Worm (Caenorhabditis elegans) whole organism, early embryonic: ENCODE results near the gene F53F4.15.

Source experiments
- B0310.2 ChIP-seq: sonication (generic microtip); optimal IDR thresholded peaks from 2 replicates; lab custom pipeline; 2016; ENCODE audit warnings: mild to moderate bottlenecking, missing genetic modification characterization, missing compliant biosample characterization
- F13C5.2 ChIP-seq: sonication (generic microtip); optimal IDR thresholded peaks from 2 replicates; lab custom pipeline; 2017; ENCODE audit warnings: mild to moderate bottlenecking, missing genetic modification characterization, inconsistent platforms, missing compliant biosample characterization
- aly-1 ChIP-seq: sonication (generic microtip); optimal IDR thresholded peaks from 2 replicates; lab custom pipeline; 2016; ENCODE audit warnings: missing genetic modification characterization, missing compliant biosample characterization
- ama-1 ChIP-seq: fragments of 150-350 bp; optimal IDR thresholded peaks from 2 replicates; lab custom pipeline; 2014
- ceh-13 ChIP-seq: fragments of 200-800 bp; sonication (Bioruptor generic); optimal IDR thresholded peaks from 2 replicates; lab custom pipeline; 2018; ENCODE audit warnings: mild to moderate bottlenecking, missing genetic modification characterization, missing compliant biosample characterization
- ceh-36 ChIP-seq: sonication (generic microtip); optimal IDR thresholded peaks from 2 replicates; lab custom pipeline; 2016; ENCODE audit warnings: missing genetic modification characterization, inconsistent platforms, missing compliant biosample characterization
- ets-7 ChIP-seq: sonication (generic microtip); optimal IDR thresholded peaks from 2 replicates; lab custom pipeline; 2016; ENCODE audit warnings: missing genotype, missing genetic modification characterization, missing compliant biosample characterization
- flt-1 ChIP-seq: fragments of 200-800 bp; sonication (Bioruptor generic); IDR thresholded peaks from 2 replicates; pipeline ENCODE4 v1.3.6; 2022; ENCODE audit warnings: missing genetic modification characterization, missing compliant biosample characterization
- hmbx-1 ChIP-seq: sonication (generic microtip); optimal IDR thresholded peaks from 2 replicates; lab custom pipeline; 2016; ENCODE audit warnings: mild to moderate bottlenecking, missing genetic modification characterization, missing compliant biosample characterization
- hmg-4 ChIP-seq: fragments of 200-800 bp; sonication (Bioruptor generic); optimal IDR thresholded peaks from 2 replicates; lab custom pipeline; 2018; ENCODE audit warnings: mild to moderate bottlenecking, missing genetic modification characterization, missing compliant biosample characterization
- hnd-1 ChIP-seq: sonication (generic microtip); optimal IDR thresholded peaks from 2 replicates; lab custom pipeline; 2016; ENCODE audit warnings: missing genetic modification characterization, missing compliant biosample characterization
- pes-1 ChIP-seq: fragments of 200-800 bp; sonication (Bioruptor generic); IDR thresholded peaks from 2 replicates; pipeline ENCODE4 v1.3.6; 2022; ENCODE audit warnings: missing genetic modification reagents, missing genetic modification characterization, missing compliant biosample characterization
- scrt-1 ChIP-seq: fragments of 200-800 bp; sonication (Bioruptor generic); IDR thresholded peaks from 2 replicates; pipeline ENCODE4 v1.3.6; 2022; ENCODE audit warnings: missing genetic modification characterization, missing compliant biosample characterization
- sea-1 ChIP-seq: fragments of 200-800 bp; sonication (Bioruptor generic); conservative IDR thresholded peaks from 2 replicates; pipeline ENCODE4 v1.3.6; 2022; ENCODE audit warnings: missing genetic modification characterization, missing compliant biosample characterization
- tbx-11 ChIP-seq: fragments of 200-800 bp; sonication (Bioruptor generic); IDR thresholded peaks from 2 replicates; pipeline ENCODE4 v1.3.6; 2022; ENCODE audit warnings: missing genetic modification characterization, missing compliant biosample characterization
- tbx-37 ChIP-seq: fragments of 200-800 bp; sonication (Bioruptor generic); conservative IDR thresholded peaks from 2 replicates; pipeline ENCODE4 v1.3.6; 2022; ENCODE audit warnings: missing genetic modification reagents, missing genetic modification characterization, missing compliant biosample characterization
- tra-4 ChIP-seq: sonication (generic microtip); optimal IDR thresholded peaks from 2 replicates; lab custom pipeline; 2017; ENCODE audit warnings: missing genetic modification characterization, missing compliant biosample characterization

F53F4.15 gene

DNA sequence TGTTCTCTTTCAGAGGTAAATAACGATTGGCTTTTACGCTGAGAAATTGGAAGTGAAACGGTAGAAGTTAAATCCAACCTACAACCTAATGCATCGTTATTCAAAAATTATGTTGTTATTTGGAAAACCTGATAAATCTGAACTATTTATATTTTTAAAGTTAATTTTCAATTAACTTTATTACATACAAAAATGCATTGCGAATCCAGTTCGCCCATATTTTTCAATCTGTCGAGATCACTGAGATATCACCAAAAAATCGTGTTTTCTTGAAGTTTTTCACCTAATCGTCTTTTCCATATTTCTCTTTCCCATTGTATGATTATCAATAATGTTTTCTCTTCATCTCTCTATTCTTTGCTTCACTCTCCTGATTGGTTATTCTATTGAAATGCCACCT is at the start of gene F53F4.15:
TSS of gene F53F4.15 (plus strand) at position 301 of the 400 bp plus-strand sequence.
- TF ChIP-seq flt-1 (GFP tag; lab: Robert Waterston, UW) (no peak), F13C5.2 (tag; lab: Kevin White, UChicago) (no peak), ama-1 (no peak), aly-1 (tag; lab: Kevin White, UChicago) (no peak), hnd-1 (tag; lab: Kevin White, UChicago) (no peak), ceh-13 (no peak), ceh-36 (no peak), tra-4 (tag; lab: Kevin White, UChicago) (no peak), tbx-11 (GFP tag; lab: Robert Waterston, UW) (no peak), hmbx-1 (no peak), ets-7 (tag; lab: Kevin White, UChicago) (no peak), B0310.2 (tag; lab: Kevin White, UChicago) (no peak), hmg-4 (GFP tag; lab: Kevin White, UChicago) (no peak), tbx-37 (GFP tag; lab: Robert Waterston, UW) (no peak)

DNA sequence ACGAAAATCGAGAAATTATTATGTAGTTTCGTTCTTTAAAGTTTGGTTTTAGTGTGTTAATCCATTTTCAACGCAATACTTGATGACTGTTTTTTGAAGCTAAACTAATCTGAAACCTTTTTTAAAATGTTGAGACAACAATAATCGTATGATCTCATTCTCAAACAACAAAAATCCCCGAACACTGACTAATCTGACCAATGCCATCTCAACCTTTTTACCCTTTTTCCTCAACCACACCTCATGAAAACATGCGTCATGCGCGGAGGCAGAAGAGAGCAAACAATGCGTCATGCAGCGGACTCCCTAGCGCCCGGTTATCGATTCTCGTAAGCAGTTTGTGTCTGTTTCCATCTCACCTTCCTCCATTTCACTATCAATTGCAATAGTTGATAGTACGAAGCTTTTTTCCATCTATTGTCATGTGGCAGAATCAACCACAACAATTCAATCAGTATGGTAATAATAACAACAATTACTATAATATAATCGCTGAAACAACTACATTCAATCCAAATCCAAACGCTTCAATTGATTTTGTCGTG is 49.0 kb upstream of the F53F4.15 start, which contains the start of gene C50B8.4:
TSS of gene C50B8.4 (plus strand) at position 299 of the 545 bp plus-strand sequence.
- TF ChIP-seq tbx-37 (GFP tag; lab: Robert Waterston, UW), result no peak
- TF ChIP-seq pes-1 (GFP tag; lab: Robert Waterston, UW), result no peak
- TF ChIP-seq ama-1, result no peak
- no peak for TF ChIP-seq scrt-1
- TF ChIP-seq aly-1 (tag; lab: Kevin White, UChicago), result no peak
- no peak for TF ChIP-seq tbx-11 (GFP tag; lab: Robert Waterston, UW)
- no peak for TF ChIP-seq ets-7 (tag; lab: Kevin White, UChicago)

DNA sequence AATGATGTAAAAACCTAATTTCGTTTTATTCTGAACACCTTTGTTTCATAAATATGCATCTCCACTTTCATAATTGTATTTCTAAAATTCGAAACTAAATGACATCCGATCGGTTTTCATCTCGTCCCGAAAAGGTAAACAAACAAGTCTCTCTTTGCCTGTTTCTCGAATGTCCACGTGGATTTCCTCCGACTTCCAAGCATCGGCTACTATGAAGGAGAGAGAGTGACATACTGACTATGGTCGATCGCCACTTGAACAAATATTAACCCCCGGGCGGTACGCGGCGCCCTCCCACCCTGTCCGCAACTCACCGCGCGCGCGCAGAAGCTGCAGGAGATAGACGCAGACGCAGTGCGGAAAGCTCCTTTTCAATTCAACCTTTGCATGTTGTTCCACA is 44.9 kb upstream of the F53F4.15 start:
- no peak for TF ChIP-seq sea-1
- TF ChIP-seq flt-1 (GFP tag; lab: Robert Waterston, UW), result no peak
- TF ChIP-seq tbx-37 (GFP tag; lab: Robert Waterston, UW), result no peak
- TF ChIP-seq tbx-11 (GFP tag; lab: Robert Waterston, UW), result no peak
- TF ChIP-seq hnd-1 (tag; lab: Kevin White, UChicago), result no peak
- no peak for TF ChIP-seq tra-4 (tag; lab: Kevin White, UChicago)
- no peak for TF ChIP-seq F13C5.2 (tag; lab: Kevin White, UChicago)
- TF ChIP-seq B0310.2 (tag; lab: Kevin White, UChicago), result no peak
- no peak for TF ChIP-seq pes-1 (GFP tag; lab: Robert Waterston, UW)
- TF ChIP-seq ets-7 (tag; lab: Kevin White, UChicago), result no peak
- no peak for TF ChIP-seq hmbx-1

DNA sequence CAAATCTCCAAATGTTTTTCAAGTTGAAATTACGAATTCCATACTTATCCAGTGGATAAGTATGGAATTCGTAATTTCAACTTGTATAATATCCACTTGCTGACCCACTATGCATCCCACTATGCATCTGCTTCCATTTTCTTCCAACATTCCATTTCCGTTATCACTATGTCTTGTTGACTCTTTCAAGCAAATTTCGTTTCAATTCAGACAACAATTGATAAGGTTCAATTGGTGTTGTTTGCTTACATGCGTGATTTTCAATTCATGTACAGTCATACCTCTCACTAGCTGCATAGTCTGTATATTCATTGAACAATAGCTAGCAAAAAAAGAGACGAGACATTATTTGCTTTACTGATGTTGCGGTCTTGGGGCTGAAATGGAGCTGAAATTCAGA is 43.9 kb upstream of the F53F4.15 start:
- no peak for TF ChIP-seq ets-7 (tag; lab: Kevin White, UChicago)
- no peak for TF ChIP-seq tra-4 (tag; lab: Kevin White, UChicago)
- TF ChIP-seq hmbx-1, result no peak
- TF ChIP-seq hmg-4 (GFP tag; lab: Kevin White, UChicago), result no peak

DNA sequence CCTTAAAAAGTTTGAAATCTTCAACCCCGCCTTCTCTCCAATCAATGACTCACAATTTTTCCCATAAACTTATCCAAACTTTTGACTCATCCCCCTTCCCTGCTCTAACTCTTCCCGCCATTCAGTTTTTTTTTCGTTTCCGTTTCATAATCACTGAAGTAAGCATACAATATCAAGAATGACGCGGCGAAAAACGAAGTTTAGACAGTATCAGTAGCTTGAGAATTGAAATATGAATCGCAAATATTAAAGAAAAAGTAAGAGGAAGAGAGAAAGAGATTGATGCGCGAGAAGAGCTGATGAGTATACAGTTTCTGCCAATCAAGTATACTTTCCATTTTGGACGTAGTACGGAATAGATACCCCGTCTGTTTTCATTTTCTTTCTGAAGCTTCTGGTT is 43.3 kb upstream of the F53F4.15 start:
- TF ChIP-seq ceh-13, result no peak
- TF ChIP-seq tbx-11 (GFP tag; lab: Robert Waterston, UW), result no peak
- no peak for TF ChIP-seq sea-1
- TF ChIP-seq hnd-1 (tag; lab: Kevin White, UChicago), result no peak
- TF ChIP-seq ama-1, result no peak
- TF ChIP-seq flt-1 (GFP tag; lab: Robert Waterston, UW), result no peak
- no peak for TF ChIP-seq tbx-37 (GFP tag; lab: Robert Waterston, UW)
- TF ChIP-seq aly-1 (tag; lab: Kevin White, UChicago), result no peak
- no peak for TF ChIP-seq tra-4 (tag; lab: Kevin White, UChicago)
- TF ChIP-seq B0310.2 (tag; lab: Kevin White, UChicago), result no peak
- TF ChIP-seq hmg-4 (GFP tag; lab: Kevin White, UChicago), result no peak
- TF ChIP-seq hmbx-1, result no peak
- TF ChIP-seq F13C5.2 (tag; lab: Kevin White, UChicago), result no peak
- no peak for TF ChIP-seq pes-1 (GFP tag; lab: Robert Waterston, UW)
- no peak for TF ChIP-seq ceh-36
- no peak for TF ChIP-seq ets-7 (tag; lab: Kevin White, UChicago)
- no peak for TF ChIP-seq scrt-1

DNA sequence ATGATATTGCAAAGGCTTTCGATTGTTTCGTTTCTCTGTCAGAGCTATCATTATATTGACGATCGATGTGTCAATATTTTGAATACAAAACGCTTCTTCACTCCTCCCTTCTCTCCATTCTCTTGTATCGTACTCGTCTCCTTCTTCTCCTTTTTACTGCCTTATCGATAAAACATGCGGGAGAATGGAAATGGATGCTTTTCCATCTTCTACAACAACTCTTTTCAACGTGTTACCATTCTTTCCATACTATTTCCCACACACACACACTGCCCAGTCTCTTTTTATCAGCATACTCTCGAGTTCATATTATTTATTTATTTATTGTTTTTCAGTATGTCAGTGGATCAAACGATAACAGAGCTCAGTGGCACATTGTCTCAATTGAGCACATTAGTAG is 42.1 kb upstream of the F53F4.15 start, which contains the start of gene C50B8.6:
TSS of gene C50B8.6 (plus strand) at position 336 of the 400 bp plus-strand sequence.
- TF ChIP-seq hmg-4 (GFP tag; lab: Kevin White, UChicago) (no peak), pes-1 (GFP tag; lab: Robert Waterston, UW) (no peak), B0310.2 (tag; lab: Kevin White, UChicago) (no peak), ama-1 (no peak), tbx-11 (GFP tag; lab: Robert Waterston, UW) (no peak), ceh-13 (no peak), tbx-37 (GFP tag; lab: Robert Waterston, UW) (no peak), scrt-1 (no peak), F13C5.2 (tag; lab: Kevin White, UChicago) (no peak), hmbx-1 (no peak), flt-1 (GFP tag; lab: Robert Waterston, UW) (no peak), aly-1 (tag; lab: Kevin White, UChicago) (no peak), tra-4 (tag; lab: Kevin White, UChicago) (no peak), ets-7 (tag; lab: Kevin White, UChicago) (no peak)

DNA sequence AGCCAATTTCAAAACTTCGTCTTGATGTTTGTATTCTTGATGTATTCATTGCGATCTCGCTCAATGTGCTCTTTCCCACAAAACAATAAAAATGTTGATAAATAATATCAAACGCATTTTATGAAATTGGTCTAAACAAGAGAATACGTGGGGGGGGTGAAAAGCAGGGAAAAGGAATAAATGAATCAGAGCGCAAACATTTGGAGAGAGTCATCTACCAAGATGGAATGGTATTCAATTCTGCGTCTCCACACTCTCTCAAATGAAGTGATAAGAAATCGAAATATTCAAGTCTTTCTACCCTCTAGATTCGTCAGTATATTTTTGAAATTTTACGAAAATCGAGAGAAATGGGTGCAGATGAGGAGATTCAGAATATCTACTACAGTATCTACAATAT is 40.1 kb upstream of the F53F4.15 start, which contains the start of gene C50B8.5:
TSS of gene C50B8.5 (plus strand) at position 273 of the 400 bp plus-strand sequence.
- no peak for TF ChIP-seq tbx-11 (GFP tag; lab: Robert Waterston, UW)
- TF ChIP-seq hnd-1 (tag; lab: Kevin White, UChicago), result no peak
- no peak for TF ChIP-seq sea-1
- TF ChIP-seq F13C5.2 (tag; lab: Kevin White, UChicago), result no peak
- no peak for TF ChIP-seq pes-1 (GFP tag; lab: Robert Waterston, UW)
- TF ChIP-seq tra-4 (tag; lab: Kevin White, UChicago), result no peak
- TF ChIP-seq ama-1, result no peak
- TF ChIP-seq ceh-36, result no peak
- no peak for TF ChIP-seq aly-1 (tag; lab: Kevin White, UChicago)
- TF ChIP-seq hmg-4 (GFP tag; lab: Kevin White, UChicago), result no peak
- no peak for TF ChIP-seq ets-7 (tag; lab: Kevin White, UChicago)
- TF ChIP-seq tbx-37 (GFP tag; lab: Robert Waterston, UW), result no peak
- TF ChIP-seq B0310.2 (tag; lab: Kevin White, UChicago), result no peak
- no peak for TF ChIP-seq hmbx-1
- no peak for TF ChIP-seq scrt-1
- no peak for TF ChIP-seq flt-1 (GFP tag; lab: Robert Waterston, UW)
- TF ChIP-seq ceh-13, result no peak
